Fruit fly (Drosophila melanogaster) whole organism, embryonic: ENCODE results near the gene CG10576.
A peak's percentile ranks its signal among the peaks of the same experiment; 100 is the strongest.

Source experiments
- Ada2b ChIP-seq: fragments of 200-800 bp; sonication (Bioruptor generic); IDR thresholded peaks from 2 replicates; pipeline ENCODE4 v1.3.6; 2022; ENCODE audit warnings: missing biosample characterization, missing genetic modification characterization
- Atf6 ChIP-seq: fragments of 200-800 bp; sonication (Bioruptor generic); IDR thresholded peaks from 2 replicates; pipeline ENCODE4 v1.3.6; 2022; ENCODE audit warnings: missing biosample characterization, missing genetic modification characterization
- CG10366 ChIP-seq: fragments of 200-800 bp; sonication (Bioruptor generic); IDR thresholded peaks from 2 replicates; pipeline ENCODE4 v1.3.6; 2022; ENCODE audit warnings: missing biosample characterization, missing genetic modification characterization
- CG10431 ChIP-seq: fragments of 200-800 bp; sonication (Bioruptor generic); optimal IDR thresholded peaks from 3 replicates; lab custom pipeline; 2018; ENCODE audit warnings: missing biosample characterization, mild to moderate bottlenecking, missing genetic modification characterization
- CG1233 ChIP-seq: fragments of 200-800 bp; sonication (Bioruptor generic); optimal IDR thresholded peaks from 4 replicates; lab custom pipeline; 2018; ENCODE audit warnings: missing biosample characterization, mild to moderate bottlenecking, missing genetic modification characterization
- CG12942 ChIP-seq: fragments of 200-800 bp; sonication (Bioruptor generic); optimal IDR thresholded peaks from 3 replicates; lab custom pipeline; 2016; ENCODE audit warnings: missing biosample characterization, missing genetic modification characterization
- CG15269 ChIP-seq: fragments of 200-800 bp; sonication (Bioruptor generic); optimal IDR thresholded peaks from 2 replicates; lab custom pipeline; 2018; ENCODE audit warnings: missing biosample characterization, mild to moderate bottlenecking, missing genetic modification characterization, moderate library complexity
- CG15479 ChIP-seq: fragments of 200-800 bp; sonication (Bioruptor generic); optimal IDR thresholded peaks from 3 replicates; lab custom pipeline; 2019; ENCODE audit warnings: missing biosample characterization, mild to moderate bottlenecking, missing genetic modification characterization, moderate library complexity
- CG15696 ChIP-seq: fragments of 200-800 bp; sonication (Bioruptor generic); optimal IDR thresholded peaks from 2 replicates; lab custom pipeline; 2019; ENCODE audit warnings: missing biosample characterization, mild to moderate bottlenecking, missing genetic modification characterization, moderate library complexity
- CG16779 ChIP-seq: fragments of 200-800 bp; sonication (Bioruptor generic); IDR thresholded peaks from 2 replicates; pipeline ENCODE4 v1.3.6; 2022; ENCODE audit warnings: missing biosample characterization, missing genetic modification characterization
- CG17361 ChIP-seq: fragments of 200-800 bp; sonication (Bioruptor generic); IDR thresholded peaks from 3 replicates; pipeline ENCODE4 v1.3.6; 2022; ENCODE audit warnings: missing biosample characterization, missing genetic modification characterization
- CG18011 ChIP-seq: fragments of 200-800 bp; sonication (Bioruptor generic); optimal IDR thresholded peaks from 2 replicates; lab custom pipeline; 2017; ENCODE audit warnings: missing biosample characterization, missing genetic modification characterization, mild to moderate bottlenecking, moderate library complexity, missing genotype
- CG2875 ChIP-seq: fragments of 200-800 bp; sonication (Bioruptor generic); optimal IDR thresholded peaks from 2 replicates; lab custom pipeline; 2017; ENCODE audit warnings: missing biosample characterization, mild to moderate bottlenecking, missing genetic modification characterization, missing genetic modification reagents
- CG32532 ChIP-seq: fragments of 200-800 bp; sonication (Bioruptor generic); IDR thresholded peaks from 2 replicates; pipeline ENCODE4 v1.3.6; 2022; ENCODE audit warnings: missing biosample characterization, missing genetic modification characterization
- CG3847 ChIP-seq: fragments of 200-800 bp; sonication (Bioruptor generic); IDR thresholded peaks from 2 replicates; pipeline ENCODE4 v1.3.6; 2022; ENCODE audit warnings: missing biosample characterization, missing genetic modification characterization
- CG4854 ChIP-seq: fragments of 200-800 bp; sonication (Bioruptor generic); optimal IDR thresholded peaks from 2 replicates; lab custom pipeline; 2016; ENCODE audit warnings: missing biosample characterization, missing genetic modification characterization, inconsistent platforms
- CG5180 ChIP-seq: fragments of 200-800 bp; sonication (Bioruptor generic); optimal IDR thresholded peaks from 3 replicates; lab custom pipeline; 2017; ENCODE audit warnings: missing biosample characterization, missing genetic modification characterization, mild to moderate bottlenecking, moderate library complexity, missing genetic modification reagents
- CG8290 ChIP-seq, 3 experiments: fragments of 200-800 bp; sonication (Bioruptor generic); optimal IDR thresholded peaks; 2 replicates each; lab custom pipeline; 2016 to 2019; ENCODE audit warnings: missing biosample characterization in 3 of 3, missing genetic modification characterization in 3 of 3, mild to moderate bottlenecking in 2 of 3, moderate library complexity in 1 of 3
- Dbx ChIP-seq: fragments of 200-800 bp; sonication (Bioruptor generic); IDR thresholded peaks from 3 replicates; pipeline ENCODE4 v1.3.6; 2022; ENCODE audit warnings: missing biosample characterization, missing genetic modification characterization
- Dfd ChIP-seq, 2 experiments: fragments of >200 bp; optimal IDR thresholded peaks; 2 replicates each; lab custom pipeline; 2017; ENCODE audit warnings: missing biosample characterization in 2 of 2, missing genetic modification characterization in 2 of 2
- GATAe ChIP-seq: fragments of 200-800 bp; sonication (Bioruptor generic); conservative IDR thresholded peaks from 2 replicates; pipeline ENCODE4 v1.3.6; 2022; ENCODE audit warnings: missing biosample characterization, missing genetic modification characterization
- MTF-1 ChIP-seq: fragments of 200-800 bp; sonication (Bioruptor generic); optimal IDR thresholded peaks from 2 replicates; lab custom pipeline; 2018; ENCODE audit warnings: missing biosample characterization, mild to moderate bottlenecking, missing genetic modification characterization, borderline replicate concordance
- Opbp ChIP-seq: fragments of 200-800 bp; sonication (Bioruptor generic); IDR thresholded peaks from 3 replicates; pipeline ENCODE4 v1.3.6; 2022; ENCODE audit warnings: missing biosample characterization, missing genetic modification characterization; ENCODE audit not compliant: partially characterized antibody
- Sry-δ ChIP-seq: fragments of 200-800 bp; sonication (Bioruptor generic); optimal IDR thresholded peaks from 2 replicates; lab custom pipeline; 2016; ENCODE audit warnings: missing biosample characterization, missing genetic modification characterization
- Usf ChIP-seq: fragments of 200-800 bp; sonication (Bioruptor generic); optimal IDR thresholded peaks from 2 replicates; lab custom pipeline; 2017; ENCODE audit warnings: missing genotype, missing biosample characterization, missing genetic modification characterization
- ab ChIP-seq: fragments of 200-800 bp; sonication (Bioruptor generic); optimal IDR thresholded peaks from 2 replicates; lab custom pipeline; 2016; ENCODE audit warnings: missing biosample characterization, missing genetic modification characterization
- ac ChIP-seq: fragments of 200-800 bp; sonication (Bioruptor generic); optimal IDR thresholded peaks from 3 replicates; lab custom pipeline; 2017; ENCODE audit warnings: missing biosample characterization, mild to moderate bottlenecking, missing genetic modification characterization
- ato ChIP-seq: fragments of 200-800 bp; sonication (Bioruptor generic); IDR thresholded peaks from 2 replicates; pipeline ENCODE4 v1.3.6; 2022; ENCODE audit warnings: missing biosample characterization, missing genetic modification characterization; ENCODE audit not compliant: partially characterized antibody
- chinmo ChIP-seq: fragments of 200-800 bp; sonication (Bioruptor generic); IDR thresholded peaks from 4 replicates; pipeline ENCODE4 v1.3.6; 2022; ENCODE audit warnings: missing biosample characterization, missing genetic modification characterization; ENCODE audit not compliant: partially characterized antibody
- croc ChIP-seq: fragments of 200-800 bp; sonication (Bioruptor generic); conservative IDR thresholded peaks from 3 replicates; pipeline ENCODE4 v1.3.6; 2022; ENCODE audit warnings: missing biosample characterization, missing genetic modification characterization
- dm ChIP-seq: fragments of 200-800 bp; sonication (Bioruptor generic); optimal IDR thresholded peaks from 3 replicates; lab custom pipeline; 2016; ENCODE audit warnings: missing biosample characterization, missing genetic modification characterization
- eve ChIP-seq, 2 experiments: fragments of >200 bp; optimal IDR thresholded peaks; 2 replicates each; lab custom pipeline; 2017; ENCODE audit warnings: missing biosample characterization in 2 of 2, missing genetic modification characterization in 2 of 2
- ham ChIP-seq: fragments of 200-800 bp; sonication (Bioruptor generic); IDR thresholded peaks from 2 replicates; pipeline ENCODE4 v1.3.6; 2022; ENCODE audit warnings: missing biosample characterization, missing genetic modification characterization
- hbn ChIP-seq: fragments of 200-800 bp; sonication (Bioruptor generic); IDR thresholded peaks from 2 replicates; pipeline ENCODE4 v1.3.6; 2022; ENCODE audit warnings: missing biosample characterization, missing genetic modification characterization; ENCODE audit not compliant: partially characterized antibody
- jumu ChIP-seq: fragments of 200-800 bp; sonication (Bioruptor generic); optimal IDR thresholded peaks from 3 replicates; lab custom pipeline; 2016; ENCODE audit warnings: missing biosample characterization, missing genetic modification characterization
- klu ChIP-seq: fragments of 200-800 bp; sonication (Bioruptor generic); IDR thresholded peaks from 2 replicates; pipeline ENCODE4 v1.3.6; 2022; ENCODE audit warnings: missing biosample characterization, missing genetic modification characterization
- knrl ChIP-seq: fragments of 200-800 bp; sonication (Bioruptor generic); IDR thresholded peaks from 3 replicates; pipeline ENCODE4 v1.3.6; 2022; ENCODE audit warnings: missing biosample characterization, missing genetic modification characterization; ENCODE audit not compliant: partially characterized antibody
- luna ChIP-seq: fragments of 200-800 bp; sonication (Bioruptor generic); optimal IDR thresholded peaks from 2 replicates; lab custom pipeline; 2016; ENCODE audit warnings: missing biosample characterization, missing genetic modification characterization
- nmo ChIP-seq: fragments of 200-800 bp; sonication (Bioruptor generic); optimal IDR thresholded peaks from 2 replicates; lab custom pipeline; 2018; ENCODE audit warnings: missing biosample characterization, mild to moderate bottlenecking, missing genetic modification characterization, moderate library complexity
- phol ChIP-seq: fragments of 200-800 bp; sonication (Bioruptor generic); optimal IDR thresholded peaks from 3 replicates; lab custom pipeline; 2018; ENCODE audit warnings: missing biosample characterization, mild to moderate bottlenecking, missing genetic modification characterization, moderate library complexity
- pzg ChIP-seq: fragments of 200-800 bp; sonication (Bioruptor generic); optimal IDR thresholded peaks from 3 replicates; lab custom pipeline; 2018; ENCODE audit warnings: missing biosample characterization, mild to moderate bottlenecking, missing genetic modification characterization, moderate library complexity
- sima ChIP-seq: fragments of 200-800 bp; sonication (Bioruptor generic); optimal IDR thresholded peaks from 2 replicates; lab custom pipeline; 2016; ENCODE audit warnings: missing biosample characterization, missing genetic modification characterization
- sqz ChIP-seq: fragments of 200-800 bp; sonication (Bioruptor generic); optimal IDR thresholded peaks from 3 replicates; lab custom pipeline; 2018; ENCODE audit warnings: missing biosample characterization, mild to moderate bottlenecking, missing genetic modification characterization
- tap ChIP-seq: fragments of 200-800 bp; optimal IDR thresholded peaks from 3 replicates; lab custom pipeline; 2019; ENCODE audit warnings: missing biosample characterization, mild to moderate bottlenecking, missing genetic modification characterization, moderate library complexity
- tna ChIP-seq: fragments of 200-800 bp; sonication (Bioruptor generic); IDR thresholded peaks from 2 replicates; pipeline ENCODE4 v1.3.6; 2022; ENCODE audit warnings: missing biosample characterization, missing genetic modification characterization; ENCODE audit not compliant: partially characterized antibody
- ttk ChIP-seq: fragments of 200-800 bp; sonication (Bioruptor generic); IDR thresholded peaks from 2 replicates; pipeline ENCODE4 v2.1.2; 2022; ENCODE audit warnings: missing biosample characterization, missing genetic modification characterization
- z ChIP-seq: fragments of 200-800 bp; sonication (Bioruptor generic); IDR thresholded peaks from 3 replicates; pipeline ENCODE4 v1.3.6; 2022; ENCODE audit warnings: missing biosample characterization, missing genetic modification characterization

The CG10576 gene

DNA sequence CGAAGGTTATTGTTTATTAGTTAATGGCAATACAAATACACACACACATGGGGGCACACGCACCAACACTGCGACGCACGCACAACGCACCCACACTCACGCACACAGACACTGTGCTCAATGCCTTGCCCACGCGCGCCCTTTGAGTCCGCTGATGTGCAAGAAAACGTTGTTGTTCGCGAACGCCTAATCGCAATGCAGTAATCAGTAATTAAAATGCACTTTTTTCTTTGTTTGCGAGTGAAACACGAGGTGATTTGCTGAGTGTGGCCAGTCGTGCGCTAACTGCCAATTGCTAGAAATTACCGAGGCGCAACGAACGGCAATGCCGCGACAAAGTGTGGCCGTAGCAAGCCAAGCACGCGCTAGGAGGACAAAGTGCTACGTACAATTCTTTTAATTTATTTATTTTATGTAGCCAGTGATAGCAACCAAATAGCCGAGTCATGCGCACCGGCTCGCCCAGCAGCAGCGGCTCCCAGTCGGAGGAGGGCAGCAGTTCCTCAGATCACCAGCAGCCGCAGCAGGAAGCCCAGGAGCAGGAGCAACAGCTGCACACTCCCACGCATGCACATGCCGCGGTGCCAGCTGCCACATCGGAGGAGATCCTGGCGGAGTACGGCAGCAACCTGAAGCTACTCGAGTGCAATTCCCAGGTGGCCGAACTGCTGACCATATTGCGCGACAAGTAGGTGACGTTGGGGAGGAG lies 45.3 kb upstream of the CG10576 start, which contains the start of the genes S6k and kri (continued):
- TF ChIP-seq z (GFP tag; lab: Robert Waterston, UW) (0 out of 3 replicates have a peak, but pooled peaks have one; percentile 37), CG10431 (no peak), CG15269 (tag; lab: Kevin White, UChicago) (peak; percentile 17), nmo (GFP tag; lab: Kevin White, UChicago) (peak; percentile 37), Atf6 (GFP tag; lab: Robert Waterston, UW) (0 out of 2 replicates have a peak, but pooled peaks have one; percentile 21), knrl (GFP tag; lab: Robert Waterston, UW) (peak; percentile 26; the same call in 1 of the 3 replicates), pzg (peak; percentile 91), CG18011 (GFP tag; lab: Kevin White, UChicago) (no peak), Sry-δ (peak; percentile 36), Dfd (GFP tag; optimal IDR thresholded peaks at IDR 0.05; lab: Kevin White, UChicago) (no peak), tap (tag; lab: Kevin White, UChicago) (no peak), dm (GFP tag; lab: Kevin White, UChicago) (peak; percentile 99), luna (GFP tag; lab: Kevin White, UChicago) (no peak), CG1233 (GFP tag; lab: Kevin White, UChicago) (peak; percentile 15), CG15696 (no peak), hbn (peak; percentile 12; the same call in 1 of the 2 replicates)

DNA sequence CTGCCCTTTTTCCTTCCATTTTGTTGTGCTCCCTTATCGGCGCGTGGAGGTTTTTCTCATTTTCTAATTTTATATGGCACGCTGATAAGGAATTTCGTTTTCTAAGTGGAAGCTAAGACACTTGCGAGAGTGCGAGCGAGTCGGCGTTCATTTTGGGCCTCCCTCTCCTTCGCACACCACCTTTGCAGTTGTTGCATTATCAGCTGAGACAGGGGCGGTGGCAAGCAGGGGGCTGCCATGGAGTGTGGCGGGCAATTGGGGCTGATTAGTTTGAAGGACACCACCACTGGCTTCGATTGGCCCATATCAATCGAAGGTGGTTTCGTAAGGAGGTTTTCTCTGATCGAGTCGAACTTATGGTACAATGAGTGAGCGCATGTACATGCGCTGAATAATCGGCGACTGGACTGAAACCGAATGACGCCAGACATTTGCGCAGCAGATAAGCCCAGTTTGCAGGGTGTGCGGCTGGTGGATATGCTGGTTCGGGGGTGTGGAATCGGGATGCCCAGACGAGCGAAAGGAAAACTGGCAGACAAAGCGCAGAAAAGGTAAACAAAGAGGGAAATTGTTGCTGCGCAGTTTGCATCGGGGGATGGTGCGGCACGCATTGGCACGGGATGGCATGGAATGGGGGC lies 44.3 kb upstream of the CG10576 start:
- TF ChIP-seq Ada2b (GFP tag; lab: Robert Waterston, UW) (no peak), eve (GFP tag; optimal IDR thresholded peaks at IDR 0.05; lab: Kevin White, UChicago) (no peak), Usf (GFP tag; lab: Kevin White, UChicago) (no peak), ham (no peak), MTF-1 (no peak), GATAe (GFP tag; lab: Robert Waterston, UW) (peak; percentile 97), klu (GFP tag; lab: Robert Waterston, UW) (no peak), phol (tag; lab: Kevin White, UChicago) (no peak), Dbx (GFP tag; lab: Robert Waterston, UW) (peak; percentile 43; the same call in 1 of the 3 replicates), CG2875 (GFP tag; lab: Kevin White, UChicago) (no peak), chinmo (GFP tag; lab: Robert Waterston, UW) (peak; percentile 99), jumu (GFP tag; lab: Kevin White, UChicago) (no peak), CG3847 (GFP tag; lab: Robert Waterston, UW) (no peak), CG10366 (GFP tag; lab: Robert Waterston, UW) (no peak), sima (no peak), CG15269 (tag; lab: Kevin White, UChicago) (no peak), CG8290 (GFP tag; optimal IDR thresholded peaks at IDR 0.05; lab: Kevin White, UChicago) (no peak), CG8290 (tag; optimal IDR thresholded peaks at IDR 0.05; lab: Kevin White, UChicago) (peak in 1 of 2 experiments; percentile 5), CG16779 (GFP tag; lab: Robert Waterston, UW) (no peak), CG12942 (no peak), sqz (no peak), CG17361 (GFP tag; lab: Robert Waterston, UW) (no peak), CG5180 (GFP tag; lab: Kevin White, UChicago) (no peak), Opbp (GFP tag; lab: Robert Waterston, UW) (no peak), CG15479 (GFP tag; lab: Kevin White, UChicago) (peak; percentile 91), CG4854 (GFP tag; lab: Kevin White, UChicago) (no peak), ab (GFP tag; lab: Kevin White, UChicago) (no peak), ato (GFP tag; lab: Robert Waterston, UW) (no peak), ac (GFP tag; lab: Kevin White, UChicago) (no peak), ttk (GFP tag; lab: Robert Waterston, UW) (peak; percentile 38; the same call in 1 of the 2 replicates), tna (GFP tag; lab: Robert Waterston, UW) (0 out of 2 replicates have a peak, but pooled peaks have one; percentile 45), CG32532 (GFP tag; lab: Robert Waterston, UW) (no peak), croc (GFP tag; lab: Robert Waterston, UW) (no peak)
